Worm (Caenorhabditis elegans): ENCODE data around the gene epg-6.

ce11 chrIII:10628360-10628759 is 28.4 kb upstream of the epg-6 start:
- TF ChIP-seq mep-1 (tag; optimal IDR thresholded peaks at IDR 0.05) = no peak
- no peak for TF ChIP-seq nhr-12 (tag; optimal IDR thresholded peaks at IDR 0.05)
- no peak for TF ChIP-seq blmp-1 (tag; optimal IDR thresholded peaks at IDR 0.05)
- TF ChIP-seq cnd-1 (tag; optimal IDR thresholded peaks at IDR 0.05) = no peak
- no peak for TF ChIP-seq unc-62 (GFP tag; optimal IDR thresholded peaks at IDR 0.05)
- TF ChIP-seq nhr-2 (tag; optimal IDR thresholded peaks at IDR 0.05) = no peak
- no peak for TF ChIP-seq unc-120 (tag; optimal IDR thresholded peaks at IDR 0.05; ENCODE audit: poor library complexity, severe bottlenecking)
- TF ChIP-seq elt-3 (tag; optimal IDR thresholded peaks at IDR 0.05) = no peak
- no peak for TF ChIP-seq nhr-76 (tag; optimal IDR thresholded peaks at IDR 0.05)
- TF ChIP-seq lsy-2 (tag; optimal IDR thresholded peaks at IDR 0.05) = no peak
- peak; percentile 39 for TF ChIP-seq ces-1 (GFP tag; optimal IDR thresholded peaks at IDR 0.05)
- no peak for TF ChIP-seq bed-3 (GFP tag; optimal IDR thresholded peaks at IDR 0.05)
- TF ChIP-seq unc-39 (tag; optimal IDR thresholded peaks at IDR 0.05) = no peak
- no peak for TF ChIP-seq M03D4.4 (tag; optimal IDR thresholded peaks at IDR 0.05)
